Worm (Caenorhabditis elegans) whole organism, late embryonic: ENCODE results near the gene R08E3.3.

Source experiments
- C38D4.7 ChIP-seq: fragments of 200-800 bp; sonication (Bioruptor generic); optimal IDR thresholded peaks from 2 replicates; lab custom pipeline; 2018; ENCODE audit warnings: mild to moderate bottlenecking, missing genetic modification characterization, moderate library complexity, missing compliant biosample characterization
- ama-1 ChIP-seq: fragments of 150-350 bp; optimal IDR thresholded peaks from 2 replicates; lab custom pipeline; 2014
- elt-4 ChIP-seq: sonication (generic microtip); optimal IDR thresholded peaks from 2 replicates; lab custom pipeline; 2016; ENCODE audit warnings: missing genetic modification characterization, missing compliant biosample characterization
- ets-4 ChIP-seq: sonication (generic microtip); optimal IDR thresholded peaks from 2 replicates; lab custom pipeline; 2016; ENCODE audit warnings: missing genetic modification characterization, missing compliant biosample characterization
- hlh-30 ChIP-seq: sonication (generic microtip); optimal IDR thresholded peaks from 2 replicates; lab custom pipeline; 2017; ENCODE audit warnings: antibody characterized with exemption, missing genetic modification characterization, missing compliant biosample characterization; ENCODE audit not compliant: insufficient read depth

DNA sequence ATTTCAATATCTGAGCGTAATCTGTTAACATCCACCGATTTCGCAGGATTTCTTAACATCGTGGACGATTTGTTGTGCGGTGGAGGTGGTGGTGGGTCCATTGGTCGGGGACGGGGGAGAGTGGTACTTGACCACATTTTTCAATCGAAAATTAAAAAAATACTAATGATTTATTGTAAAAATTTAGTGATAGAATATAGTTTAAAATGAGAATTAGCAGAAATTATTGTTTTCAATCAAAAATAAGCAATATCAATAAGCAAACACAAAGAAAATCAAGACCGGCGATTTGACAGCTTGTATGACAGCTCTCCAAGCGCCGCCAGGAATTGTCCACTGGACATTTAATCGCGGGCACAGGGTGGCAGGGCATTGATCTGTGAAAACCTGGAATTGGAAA lies 36.2 kb upstream of the R08E3.3 start, which contains the start of gene hum-10:
- TF ChIP-seq hlh-30 (tag; lab: Kevin White, UChicago), result no peak
- no peak for TF ChIP-seq elt-4 (tag; lab: Kevin White, UChicago)
- no peak for TF ChIP-seq ets-4 (tag; lab: Kevin White, UChicago)
- no peak for TF ChIP-seq ama-1
- no peak for TF ChIP-seq C38D4.7
